Worm (Caenorhabditis elegans) whole organism, L3 larva: ENCODE measurements around the gene C28D4.4.
A peak's percentile ranks its signal among the peaks of the same experiment; 100 is the strongest.
"Not testable (repeated sequence)": the region's sequence is repeated elsewhere in the genome, so short reads cannot be mapped to it uniquely, and the experiment has no call there.

Experiments used
- ZK546.5 ChIP-seq: sonication (generic microtip); optimal IDR thresholded peaks from 2 replicates; lab custom pipeline; 2017; ENCODE audit warnings: missing biosample characterization, missing genetic modification characterization
- aly-2 ChIP-seq: fragments of 150-350 bp; optimal IDR thresholded peaks from 2 replicates; lab custom pipeline; 2014; ENCODE audit warnings: missing biosample characterization, missing genetic modification characterization
- ceh-82 ChIP-seq: fragments of 150-350 bp; optimal IDR thresholded peaks from 2 replicates; lab custom pipeline; 2014; ENCODE audit warnings: missing biosample characterization, missing genetic modification characterization
- ceh-9 ChIP-seq: sonication (generic microtip); optimal IDR thresholded peaks from 2 replicates; lab custom pipeline; 2018; ENCODE audit warnings: missing biosample characterization, missing genetic modification characterization
- egl-27 ChIP-seq: sonication (generic microtip); optimal IDR thresholded peaks from 4 replicates; lab custom pipeline; 2017; ENCODE audit warnings: missing biosample characterization, missing genetic modification reagents, missing genetic modification characterization
- egl-5 ChIP-seq: fragments of 150-350 bp; optimal IDR thresholded peaks from 2 replicates; lab custom pipeline; 2017; ENCODE audit warnings: missing biosample characterization, missing genetic modification reagents, missing genetic modification characterization, inconsistent platforms
- elt-3 ChIP-seq, 3 experiments: fragments of 150-350 bp in 1 of 3; sonication (generic microtip) in 2 of 3; optimal IDR thresholded peaks; 2 replicates in 2 of 3; 4 replicates in 1 of 3; lab custom pipeline; 2014 to 2017; ENCODE audit warnings: missing biosample characterization in 3 of 3, missing genetic modification characterization in 3 of 3
- eor-1 ChIP-seq, 2 experiments: fragments of 150-350 bp; optimal IDR thresholded peaks; 2 replicates each; lab custom pipeline; 2014 to 2018; ENCODE audit warnings: missing biosample characterization in 2 of 2, missing genetic modification characterization in 2 of 2
- fkh-2 ChIP-seq: fragments of 150-350 bp; optimal IDR thresholded peaks from 2 replicates; lab custom pipeline; 2014; ENCODE audit warnings: missing biosample characterization, missing genetic modification reagents, missing genetic modification characterization
- fos-1 ChIP-seq: fragments of 150-350 bp; optimal IDR thresholded peaks from 2 replicates; lab custom pipeline; 2014; ENCODE audit warnings: missing biosample characterization, missing genetic modification characterization
- hmg-11 ChIP-seq: sonication (generic microtip); optimal IDR thresholded peaks from 2 replicates; lab custom pipeline; 2016; ENCODE audit warnings: missing genetic modification characterization, missing compliant biosample characterization
- lin-15B ChIP-seq: fragments of 150-350 bp; optimal IDR thresholded peaks from 2 replicates; lab custom pipeline; 2014; ENCODE audit warnings: missing biosample characterization, missing genetic modification characterization
- lin-39 ChIP-seq: fragments of 150-350 bp; optimal IDR thresholded peaks from 2 replicates; lab custom pipeline; 2018; ENCODE audit warnings: missing biosample characterization, missing genetic modification reagents, missing genetic modification characterization
- mml-1 ChIP-seq: fragments of 150-350 bp; sonication (generic microtip); optimal IDR thresholded peaks from 3 replicates; lab custom pipeline; 2014; ENCODE audit warnings: missing biosample characterization, missing genetic modification characterization
- nhr-12 ChIP-seq: fragments of 150-350 bp; optimal IDR thresholded peaks from 2 replicates; lab custom pipeline; 2014; ENCODE audit warnings: missing biosample characterization, missing genetic modification characterization
- nhr-23 ChIP-seq: fragments of 150-350 bp; optimal IDR thresholded peaks from 2 replicates; lab custom pipeline; 2014; ENCODE audit warnings: missing biosample characterization, missing genetic modification reagents, missing genetic modification characterization
- nhr-67 ChIP-seq: fragments of 150-350 bp; optimal IDR thresholded peaks from 2 replicates; lab custom pipeline; 2014; ENCODE audit warnings: missing biosample characterization, missing genetic modification characterization
- nhr-76 ChIP-seq: fragments of 150-350 bp; sonication (generic microtip); optimal IDR thresholded peaks from 5 replicates; lab custom pipeline; 2014; ENCODE audit warnings: missing biosample characterization, missing genetic modification characterization
- pha-4 ChIP-seq: fragments of 150-350 bp; optimal IDR thresholded peaks from 2 replicates; lab custom pipeline; 2014; ENCODE audit warnings: missing biosample characterization, missing genetic modification reagents, missing genetic modification characterization
- pqm-1 ChIP-seq: fragments of 150-350 bp; optimal IDR thresholded peaks from 2 replicates; lab custom pipeline; 2017; ENCODE audit warnings: missing biosample characterization, missing genetic modification characterization, inconsistent platforms
- sea-2 ChIP-seq: fragments of 150-350 bp; sonication (generic microtip); optimal IDR thresholded peaks from 4 replicates; lab custom pipeline; 2014; ENCODE audit warnings: missing biosample characterization, missing genetic modification reagents, missing genetic modification characterization
- skn-1 ChIP-seq: fragments of 150-350 bp; optimal IDR thresholded peaks from 2 replicates; lab custom pipeline; 2014; ENCODE audit warnings: missing biosample characterization, missing genetic modification characterization
- snpc-4 ChIP-seq: fragments of 150-350 bp; optimal IDR thresholded peaks from 2 replicates; lab custom pipeline; 2014; ENCODE audit warnings: missing biosample characterization, missing genetic modification characterization
- zag-1 ChIP-seq: fragments of 150-350 bp; optimal IDR thresholded peaks from 2 replicates; lab custom pipeline; 2014; ENCODE audit warnings: missing biosample characterization, missing genetic modification characterization
- ztf-11 ChIP-seq: fragments of 150-350 bp; optimal IDR thresholded peaks from 2 replicates; lab custom pipeline; 2014; ENCODE audit warnings: missing biosample characterization, missing genetic modification characterization
- ztf-4 ChIP-seq: fragments of 150-350 bp; optimal IDR thresholded peaks from 2 replicates; lab custom pipeline; 2014; ENCODE audit warnings: missing biosample characterization, missing genetic modification characterization

The C28D4.4 gene

ce11 chrIV:9755713-9756112 is 10.9 kb upstream of the C28D4.4 start:
- TF ChIP-seq fos-1 (tag; lab: Kevin White, UChicago), result no peak
- TF ChIP-seq egl-27 (tag; lab: Kevin White, UChicago), result no peak
- TF ChIP-seq nhr-12 (tag; lab: Kevin White, UChicago), result no peak
- TF ChIP-seq elt-3 (tag; optimal IDR thresholded peaks at IDR 0.05; lab: Kevin White, UChicago), result peak in 1 of 3 experiments; percentile 84
- no peak for TF ChIP-seq lin-15B (tag; lab: Kevin White, UChicago)
- TF ChIP-seq nhr-67 (tag; lab: Kevin White, UChicago), result no peak
- no peak for TF ChIP-seq skn-1 (tag; lab: Kevin White, UChicago)
- TF ChIP-seq, all 47 proteins: peak for 1

DNA sequence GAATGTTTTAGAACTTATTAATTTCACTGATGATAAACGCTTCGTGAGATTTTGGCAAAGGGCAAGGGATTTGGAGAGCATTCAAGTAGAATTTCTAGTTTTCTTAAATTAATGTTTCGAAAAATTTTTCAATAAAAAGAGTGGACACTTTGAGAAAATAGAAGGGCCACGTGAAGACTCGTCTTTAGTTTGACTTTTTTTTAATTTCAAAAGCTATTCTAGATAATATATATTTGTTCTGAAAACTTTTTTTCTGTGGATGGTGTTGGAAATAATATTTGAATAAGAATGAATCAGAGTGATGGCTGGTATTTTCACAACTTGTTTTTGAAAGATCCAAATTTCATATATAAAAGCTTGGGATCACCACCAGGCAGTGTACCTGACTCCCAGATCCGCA is 3.5 kb upstream of the C28D4.4 start, which contains the start of gene C28D4.8:
Gene C28D4.8, minus strand, starts transcription at position 101 of the 400 bp plus-strand sequence.
- TF ChIP-seq ceh-9 (no peak), lin-39 (no peak), ZK546.5 (no peak), pqm-1 (tag; lab: Kevin White, UChicago) (no peak)

- TF ChIP-seq pqm-1 (tag; lab: Kevin White, UChicago) (no peak), ZK546.5 (no peak), nhr-67 (tag; lab: Kevin White, UChicago) (no peak), lin-39 (no peak), ceh-82 (no peak), fkh-2 (tag; lab: Kevin White, UChicago) (no peak), eor-1 (tag; optimal IDR thresholded peaks at IDR 0.05; lab: Kevin White, UChicago) (no peak), fos-1 (tag; lab: Kevin White, UChicago) (no peak), pha-4 (tag; lab: Kevin White, UChicago) (no peak), egl-5 (no peak), snpc-4 (no peak), hmg-11 (tag; lab: Kevin White, UChicago) (no peak), nhr-23 (no peak), mml-1 (tag; lab: Kevin White, UChicago) (no peak)
Measured at ce11 chrIV:9746762-9747161, 2.0 kb upstream of the C28D4.4 start, which contains the start of gene C28D4.5. C28D4.5 (minus strand) TSS chrIV:9746862.

DNA sequence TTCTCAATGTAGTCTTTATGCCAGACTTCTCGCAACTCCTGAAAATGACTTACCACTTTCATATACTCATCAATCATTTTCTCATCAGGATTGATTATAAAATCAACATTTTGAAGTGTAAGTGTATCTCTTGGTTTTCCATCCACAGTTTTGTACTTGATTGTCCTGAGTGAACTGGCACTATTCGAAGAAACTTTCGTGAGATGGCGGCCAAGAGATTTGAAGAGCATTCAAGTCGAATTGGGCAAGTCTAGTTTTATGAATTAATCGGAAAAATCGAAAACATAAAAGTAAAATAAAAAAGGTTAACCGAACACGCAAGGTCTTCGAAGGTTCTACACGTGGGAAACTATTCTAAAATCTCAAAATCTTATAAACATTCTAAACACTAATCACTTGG is 1.9 kb downstream of the C28D4.4 start, which contains the start of gene C28D4.7:
Gene C28D4.7, minus strand, starts transcription at position 265 of the 400 bp plus-strand sequence.
- TF ChIP-seq ZK546.5, result no peak
- TF ChIP-seq nhr-12 (tag; lab: Kevin White, UChicago), result no peak
- TF ChIP-seq ztf-4, result no peak
- no peak for TF ChIP-seq lin-39
- TF ChIP-seq lin-15B (tag; lab: Kevin White, UChicago), result no peak
- TF ChIP-seq fkh-2 (tag; lab: Kevin White, UChicago), result no peak
- no peak for TF ChIP-seq nhr-23
- TF ChIP-seq hmg-11 (tag; lab: Kevin White, UChicago), result no peak
- no peak for TF ChIP-seq pha-4 (tag; lab: Kevin White, UChicago)
- TF ChIP-seq aly-2 (tag; lab: Kevin White, UChicago), result no peak
- TF ChIP-seq egl-5, result no peak

DNA sequence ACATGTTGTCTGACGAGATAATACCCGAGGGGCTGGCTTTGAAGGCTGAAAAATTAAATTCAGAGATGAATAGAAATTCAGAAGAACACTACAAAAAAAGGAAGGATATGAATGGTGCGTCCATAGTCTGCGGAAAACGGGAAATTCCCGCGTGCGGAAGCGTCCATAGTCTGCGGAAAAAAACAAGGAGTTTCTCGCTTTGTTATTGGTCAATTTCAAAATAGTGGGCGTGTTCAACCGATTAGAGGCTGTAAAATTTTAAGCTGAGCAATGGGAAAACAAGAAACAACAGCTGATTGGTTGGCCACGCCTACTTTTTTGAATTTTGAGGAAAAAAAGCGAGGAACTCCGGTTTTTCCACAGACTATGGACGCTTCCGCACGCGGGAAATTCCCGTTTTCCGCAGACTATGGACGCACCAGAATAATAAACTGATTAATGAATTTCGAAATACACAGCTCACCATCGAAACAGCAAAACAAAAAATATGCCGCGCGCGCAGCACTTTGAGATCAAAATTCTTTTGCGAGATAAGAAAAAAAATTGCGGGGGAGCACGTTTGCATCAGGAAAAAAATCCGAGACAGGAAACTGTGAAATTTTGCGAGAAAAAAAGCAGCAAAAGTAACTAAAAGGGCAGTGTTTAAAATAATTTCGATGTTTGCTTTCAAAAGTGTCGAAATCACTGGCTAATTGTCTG is 3.8 kb downstream of the C28D4.4 start, which contains the start of gene gln-6:
Gene gln-6, minus strand, starts transcription at position 51 of the 699 bp plus-strand sequence.
- TF ChIP-seq nhr-23; zag-1; sea-2 (GFP tag; lab: Kevin White, UChicago): not testable (repeated sequence)

- TF ChIP-seq ZK546.5 (no peak), snpc-4 (no peak)
Measured at ce11 chrIV:9739001-9739400, 5.8 kb downstream of the C28D4.4 start.

DNA sequence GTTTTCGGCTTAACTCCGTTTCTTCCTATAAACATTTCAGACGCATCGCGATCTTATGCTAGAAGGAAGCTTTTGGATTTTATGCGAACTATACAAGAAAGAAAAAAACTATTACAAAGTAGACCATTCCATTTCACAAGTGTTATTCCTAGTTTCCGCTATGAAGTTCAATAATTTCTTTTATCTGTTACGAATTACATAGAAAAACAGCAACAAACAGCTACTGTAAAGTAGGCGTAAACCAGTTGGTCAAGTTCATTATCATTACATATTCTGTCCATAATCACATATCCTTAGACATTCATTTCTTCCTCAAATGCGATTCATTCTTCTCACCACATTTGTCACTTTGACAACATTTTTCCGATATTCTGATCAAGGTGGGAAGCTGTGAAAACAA is 6.6 kb downstream of the C28D4.4 start, which contains the start of gene C28D4.10:
Gene C28D4.10, plus strand, starts transcription at position 301 of the 400 bp plus-strand sequence.
- no peak for TF ChIP-seq ZK546.5
- TF ChIP-seq nhr-76 (tag; lab: Kevin White, UChicago), result no peak
- no peak for TF ChIP-seq ztf-11 (tag; lab: Kevin White, UChicago)
- no peak for TF ChIP-seq pha-4 (tag; lab: Kevin White, UChicago)
